Worm (Caenorhabditis elegans): ENCODE data around the gene cht-4.

Gene cht-4

ce11 chrIII:1604514-1604976 is 52.7 kb downstream of the cht-4 start, which contains the start of gene Y22D7AL.6 (continued):
- peak; percentile 74 for TF ChIP-seq ztf-16 (tag; optimal IDR thresholded peaks at IDR 0.05)
- TF ChIP-seq mec-3 (tag; optimal IDR thresholded peaks at IDR 0.05; ENCODE audit: borderline replicate concordance), result no peak
- TF ChIP-seq elt-2 (tag; optimal IDR thresholded peaks at IDR 0.05), result peak; percentile 63
- peak; percentile 48 for TF ChIP-seq ceh-19 (GFP tag; optimal IDR thresholded peaks at IDR 0.05)
- TF ChIP-seq sdc-2 (tag; optimal IDR thresholded peaks at IDR 0.05), result peak; percentile 49
- TF ChIP-seq ceh-34 (tag; optimal IDR thresholded peaks at IDR 0.05), result peak; percentile 45
- no peak for TF ChIP-seq ceh-45 (GFP tag; IDR thresholded peaks at IDR 0.05)
- TF ChIP-seq che-1 (tag; optimal IDR thresholded peaks at IDR 0.05), result peak; percentile 76
- no peak for TF ChIP-seq pha-4 (tag; optimal IDR thresholded peaks at IDR 0.05)
- TF ChIP-seq pqm-1 (tag; optimal IDR thresholded peaks at IDR 0.05), result no peak
- no peak for TF ChIP-seq lim-6 (tag; optimal IDR thresholded peaks at IDR 0.05)
- TF ChIP-seq fkh-10 (GFP tag; optimal IDR thresholded peaks at IDR 0.05), result no peak
- peak; percentile 46 for TF ChIP-seq pros-1 (tag; optimal IDR thresholded peaks at IDR 0.05)
- peak; percentile 39; the same call in 1 of the 2 replicates for TF ChIP-seq unc-3 (GFP tag; conservative IDR thresholded peaks at IDR 0.05)
- TF ChIP-seq unc-3 (tag; optimal IDR thresholded peaks at IDR 0.05), result peak; percentile 30

- no peak for TF ChIP-seq ceh-31 (tag; optimal IDR thresholded peaks at IDR 0.05)
- TF ChIP-seq sox-2 (GFP tag; IDR thresholded peaks at IDR 0.05), result no peak
- TF ChIP-seq unc-42 (tag; optimal IDR thresholded peaks at IDR 0.05), result no peak
- no peak for TF ChIP-seq ama-1 (optimal IDR thresholded peaks at IDR 0.05)
- no peak for TF ChIP-seq unc-3 (GFP tag; conservative IDR thresholded peaks at IDR 0.05)
- TF ChIP-seq unc-3 (tag; optimal IDR thresholded peaks at IDR 0.05), result no peak
- no peak for TF ChIP-seq F13H6.1 (tag; optimal IDR thresholded peaks at IDR 0.05)
- TF ChIP-seq madf-2 (tag; optimal IDR thresholded peaks at IDR 0.05), result no peak
- TF ChIP-seq ceh-2 (tag; optimal IDR thresholded peaks at IDR 0.05), result no peak
- no peak for TF ChIP-seq Y22D7AL.16 (tag; optimal IDR thresholded peaks at IDR 0.05)
- TF ChIP-seq pax-1 (tag; optimal IDR thresholded peaks at IDR 0.05), result no peak
- no peak for TF ChIP-seq ceh-34 (tag; optimal IDR thresholded peaks at IDR 0.05)
- TF ChIP-seq lin-11 (tag; optimal IDR thresholded peaks at IDR 0.05), result no peak
- TF ChIP-seq ceh-18 (tag; optimal IDR thresholded peaks at IDR 0.05), result no peak
- TF ChIP-seq ceh-6 (GFP tag; optimal IDR thresholded peaks at IDR 0.05), result no peak
- TF ChIP-seq fax-1 (tag; optimal IDR thresholded peaks at IDR 0.05), result no peak
- TF ChIP-seq ceh-48 (tag; optimal IDR thresholded peaks at IDR 0.05), result no peak
- no peak for TF ChIP-seq pqm-1 (tag; optimal IDR thresholded peaks at IDR 0.05)
- no peak for TF ChIP-seq che-1 (tag; optimal IDR thresholded peaks at IDR 0.05)
Observed at ce11 chrIII:1603776-1604175, 53.5 kb downstream of the cht-4 start.

Measured in whole organism, late embryonic.